Fruit fly (Drosophila melanogaster) whole organism, wandering third instar larva: Measurements from ENCODE around the gene CG17191.

Experiments used
- foxo ChIP-seq, 2 experiments: fragments of 200-800 bp; sonication (Bioruptor generic); optimal IDR thresholded peaks; 2 replicates in 1 of 2; 3 replicates in 1 of 2; lab custom pipeline; 2016 to 2017; ENCODE audit warnings: missing biosample characterization in 2 of 2, missing genetic modification characterization in 2 of 2
- lola ChIP-seq: fragments of >200 bp; optimal IDR thresholded peaks from 2 replicates; lab custom pipeline; 2017; ENCODE audit warnings: missing biosample characterization, missing genetic modification characterization

DNA sequence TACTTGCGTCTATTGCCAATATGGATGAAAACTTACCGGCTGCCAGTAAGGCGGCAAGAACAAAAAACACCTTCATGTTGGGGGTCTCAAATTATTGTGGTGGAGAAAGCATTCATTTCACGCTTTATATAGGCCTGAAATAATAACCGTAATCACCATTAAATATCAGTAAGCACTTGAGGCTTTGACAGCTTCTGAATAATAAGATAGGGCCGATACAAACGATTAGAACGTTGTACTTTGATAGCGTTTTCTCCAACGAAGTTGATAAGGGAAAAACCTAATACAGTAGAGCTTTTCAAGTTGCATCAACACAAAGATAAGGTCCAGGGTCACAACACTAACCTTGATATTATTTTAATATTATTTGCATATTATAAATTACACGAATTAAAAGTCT is 1.7 kb upstream of the CG17191 start, which contains the start of gene CG6283:
- TF ChIP-seq foxo (GFP tag; optimal IDR thresholded peaks at IDR 0.05; lab: Kevin White, UChicago) (no peak), lola (no peak)
